Fruit fly (Drosophila melanogaster) whole organism, embryonic: ENCODE data around the gene WDR79.
A peak's percentile ranks its signal among the peaks of the same experiment; 100 is the strongest.

Source experiments
- ATbp ChIP-seq: fragments of 200-800 bp; sonication (Bioruptor generic); optimal IDR thresholded peaks from 2 replicates; lab custom pipeline; 2017; ENCODE audit warnings: missing biosample characterization, mild to moderate bottlenecking, missing genetic modification characterization, missing genetic modification reagents
- Atf-2 ChIP-seq: fragments of 200-800 bp; sonication (Bioruptor generic); optimal IDR thresholded peaks from 2 replicates; lab custom pipeline; 2016; ENCODE audit warnings: missing biosample characterization, missing genetic modification characterization
- B-H1 ChIP-seq: fragments of 200-800 bp; sonication (Bioruptor generic); IDR thresholded peaks from 3 replicates; pipeline ENCODE4 v1.3.6; 2022; ENCODE audit warnings: missing biosample characterization, missing genetic modification characterization
- CG10321 ChIP-seq: fragments of 200-800 bp; sonication (Bioruptor generic); IDR thresholded peaks from 2 replicates; pipeline ENCODE4 v1.3.6; 2022; ENCODE audit warnings: missing biosample characterization, missing genetic modification characterization
- CG10543 ChIP-seq: fragments of 200-800 bp; sonication (Bioruptor generic); optimal IDR thresholded peaks from 3 replicates; lab custom pipeline; 2017; ENCODE audit warnings: missing biosample characterization, mild to moderate bottlenecking, missing genetic modification characterization, moderate library complexity
- CG15479 ChIP-seq: fragments of 200-800 bp; sonication (Bioruptor generic); optimal IDR thresholded peaks from 3 replicates; lab custom pipeline; 2019; ENCODE audit warnings: missing biosample characterization, mild to moderate bottlenecking, missing genetic modification characterization, moderate library complexity
- CG15514 ChIP-seq: fragments of 200-800 bp; sonication (Bioruptor generic); optimal IDR thresholded peaks from 3 replicates; lab custom pipeline; 2017; ENCODE audit warnings: missing biosample characterization, missing genetic modification characterization, mild to moderate bottlenecking, moderate library complexity, missing genetic modification reagents
- CG17359 ChIP-seq: fragments of 200-800 bp; sonication (Bioruptor generic); optimal IDR thresholded peaks from 3 replicates; lab custom pipeline; 2018; ENCODE audit warnings: missing biosample characterization, mild to moderate bottlenecking, missing genetic modification characterization, moderate library complexity
- CG17612 ChIP-seq: fragments of 200-800 bp; sonication (Bioruptor generic); IDR thresholded peaks from 2 replicates; pipeline ENCODE4 v1.3.6; 2022; ENCODE audit warnings: missing biosample characterization, missing genetic modification characterization
- CG17829 ChIP-seq: fragments of 200-800 bp; optimal IDR thresholded peaks from 2 replicates; lab custom pipeline; 2019; ENCODE audit warnings: missing biosample characterization, mild to moderate bottlenecking, missing genetic modification characterization, moderate library complexity
- CG2120 ChIP-seq: fragments of 200-800 bp; sonication (Bioruptor generic); optimal IDR thresholded peaks from 3 replicates; lab custom pipeline; 2016; ENCODE audit warnings: missing biosample characterization, missing genetic modification characterization
- CG2889 ChIP-seq: fragments of 200-800 bp; sonication (Bioruptor generic); IDR thresholded peaks from 3 replicates; pipeline ENCODE4 v1.3.6; 2022; ENCODE audit warnings: missing biosample characterization, missing genetic modification characterization
- CG30020 ChIP-seq: fragments of 200-800 bp; optimal IDR thresholded peaks from 2 replicates; lab custom pipeline; 2019; ENCODE audit warnings: missing biosample characterization, mild to moderate bottlenecking, missing genetic modification characterization, moderate library complexity
- CG3065 ChIP-seq: fragments of 200-800 bp; sonication (Bioruptor generic); optimal IDR thresholded peaks from 2 replicates; lab custom pipeline; 2016; ENCODE audit warnings: missing biosample characterization, missing genetic modification characterization
- CG33557 ChIP-seq: fragments of 200-800 bp; sonication (Bioruptor generic); optimal IDR thresholded peaks from 2 replicates; lab custom pipeline; 2019; ENCODE audit warnings: missing biosample characterization, mild to moderate bottlenecking, missing genetic modification characterization, moderate library complexity
- CG34376 ChIP-seq: fragments of 200-800 bp; sonication (Bioruptor generic); optimal IDR thresholded peaks from 2 replicates; lab custom pipeline; 2018; ENCODE audit warnings: missing biosample characterization, mild to moderate bottlenecking, missing genetic modification characterization
- CG34422 ChIP-seq: fragments of 200-800 bp; sonication (Bioruptor generic); IDR thresholded peaks from 3 replicates; pipeline ENCODE4 v1.3.6; 2022; ENCODE audit warnings: missing biosample characterization, missing genetic modification characterization
- CG5180 ChIP-seq: fragments of 200-800 bp; sonication (Bioruptor generic); optimal IDR thresholded peaks from 3 replicates; lab custom pipeline; 2017; ENCODE audit warnings: missing biosample characterization, missing genetic modification characterization, mild to moderate bottlenecking, moderate library complexity, missing genetic modification reagents
- CG6765 ChIP-seq: fragments of 200-800 bp; sonication (Bioruptor generic); optimal IDR thresholded peaks from 3 replicates; lab custom pipeline; 2017; ENCODE audit warnings: missing biosample characterization, mild to moderate bottlenecking, missing genetic modification characterization
- CG7271 ChIP-seq: fragments of 200-800 bp; sonication (Bioruptor generic); optimal IDR thresholded peaks from 2 replicates; lab custom pipeline; 2018; ENCODE audit warnings: missing biosample characterization, mild to moderate bottlenecking, missing genetic modification characterization, moderate library complexity
- CG8765 ChIP-seq: fragments of 200-800 bp; sonication (Bioruptor generic); IDR thresholded peaks from 2 replicates; pipeline ENCODE4 v1.3.6; 2022; ENCODE audit warnings: missing biosample characterization, missing genetic modification characterization
- CG9817 ChIP-seq: fragments of 200-800 bp; sonication (Bioruptor generic); optimal IDR thresholded peaks from 2 replicates; lab custom pipeline; 2018; ENCODE audit warnings: missing biosample characterization, mild to moderate bottlenecking, missing genetic modification characterization, moderate library complexity
- CG9932 ChIP-seq: fragments of 200-800 bp; sonication (Bioruptor generic); IDR thresholded peaks from 2 replicates; pipeline ENCODE4 v1.3.6; 2022; ENCODE audit warnings: missing biosample characterization, missing genetic modification characterization
- CHES-1-like ChIP-seq: fragments of 200-800 bp; sonication (Bioruptor generic); optimal IDR thresholded peaks from 2 replicates; lab custom pipeline; 2016; ENCODE audit warnings: missing biosample characterization, missing genetic modification characterization
- CoRest ChIP-seq: fragments of 200-800 bp; sonication (Bioruptor generic); optimal IDR thresholded peaks from 3 replicates; lab custom pipeline; 2018; ENCODE audit warnings: missing biosample characterization, mild to moderate bottlenecking, missing genetic modification characterization, moderate library complexity
- Deaf1 ChIP-seq: fragments of 200-800 bp; optimal IDR thresholded peaks from 3 replicates; lab custom pipeline; 2019; ENCODE audit warnings: missing biosample characterization, mild to moderate bottlenecking, missing genetic modification characterization, moderate library complexity
- E2f1 ChIP-seq: fragments of 200-800 bp; sonication (Bioruptor generic); IDR thresholded peaks from 2 replicates; pipeline ENCODE4 v1.3.6; 2022; ENCODE audit warnings: missing biosample characterization, missing genetic modification characterization
- Fer2 ChIP-seq: fragments of 200-800 bp; sonication (Bioruptor generic); optimal IDR thresholded peaks from 2 replicates; lab custom pipeline; 2018; ENCODE audit warnings: missing biosample characterization, mild to moderate bottlenecking, missing genetic modification characterization, moderate library complexity
- Med ChIP-seq: fragments of 200-800 bp; sonication (Bioruptor generic); peaks from one replicate; lab custom pipeline; 2016; ENCODE audit warnings: missing biosample characterization, missing genetic modification characterization, mild to moderate bottlenecking, inconsistent platforms, moderate library complexity
- Myb ChIP-seq: fragments of 200-800 bp; sonication (Bioruptor generic); optimal IDR thresholded peaks from 2 replicates; lab custom pipeline; 2016; ENCODE audit warnings: missing biosample characterization, missing genetic modification characterization
- Pdp1 ChIP-seq, 2 experiments: fragments of 200-800 bp; sonication (Bioruptor generic); optimal IDR thresholded peaks; 3 replicates each; lab custom pipeline; 2016; ENCODE audit warnings: missing biosample characterization in 2 of 2, missing genetic modification characterization in 2 of 2, mild to moderate bottlenecking in 1 of 2, moderate library complexity in 1 of 2
- Rfx ChIP-seq: fragments of 200-800 bp; sonication (Bioruptor generic); IDR thresholded peaks from 2 replicates; pipeline ENCODE4 v1.3.6; 2022; ENCODE audit warnings: missing biosample characterization, missing genetic modification characterization
- Ssrp ChIP-seq: fragments of 200-800 bp; sonication (Bioruptor generic); optimal IDR thresholded peaks from 2 replicates; lab custom pipeline; 2018; ENCODE audit warnings: missing biosample characterization, mild to moderate bottlenecking, missing genetic modification characterization, moderate library complexity
- Xbp1 ChIP-seq: fragments of 200-800 bp; sonication (Bioruptor generic); optimal IDR thresholded peaks from 3 replicates; lab custom pipeline; 2016; ENCODE audit warnings: missing biosample characterization, mild to moderate bottlenecking, missing genetic modification characterization
- abd-A ChIP-seq: fragments of 200-800 bp; sonication (Bioruptor generic); optimal IDR thresholded peaks from 3 replicates; lab custom pipeline; 2019; ENCODE audit warnings: missing biosample characterization, mild to moderate bottlenecking, missing genetic modification characterization, moderate library complexity
- al ChIP-seq: fragments of 200-800 bp; sonication (Bioruptor generic); IDR thresholded peaks from 2 replicates; pipeline ENCODE4 v1.3.6; 2022; ENCODE audit warnings: missing biosample characterization, missing genetic modification characterization
- cato ChIP-seq: fragments of 200-800 bp; sonication (Bioruptor generic); optimal IDR thresholded peaks from 2 replicates; lab custom pipeline; 2016; ENCODE audit warnings: missing biosample characterization, missing genetic modification characterization, borderline replicate concordance
- croc ChIP-seq: fragments of 200-800 bp; sonication (Bioruptor generic); conservative IDR thresholded peaks from 3 replicates; pipeline ENCODE4 v1.3.6; 2022; ENCODE audit warnings: missing biosample characterization, missing genetic modification characterization
- danr ChIP-seq: fragments of 200-800 bp; sonication (Bioruptor generic); IDR thresholded peaks from 2 replicates; pipeline ENCODE4 v1.3.6; 2022; ENCODE audit warnings: missing biosample characterization, missing genetic modification characterization
- emc ChIP-seq: fragments of 200-800 bp; sonication (Bioruptor generic); optimal IDR thresholded peaks from 2 replicates; lab custom pipeline; 2016; ENCODE audit warnings: missing biosample characterization, missing genetic modification characterization
- fd3F ChIP-seq: fragments of 200-800 bp; sonication (Bioruptor generic); optimal IDR thresholded peaks from 2 replicates; lab custom pipeline; 2018; ENCODE audit warnings: missing biosample characterization, mild to moderate bottlenecking, missing genetic modification characterization, moderate library complexity
- gsb-n ChIP-seq: fragments of 200-800 bp; sonication (Bioruptor generic); optimal IDR thresholded peaks from 3 replicates; lab custom pipeline; 2018; ENCODE audit warnings: missing biosample characterization, mild to moderate bottlenecking, missing genetic modification characterization
- ham ChIP-seq: fragments of 200-800 bp; sonication (Bioruptor generic); IDR thresholded peaks from 2 replicates; pipeline ENCODE4 v1.3.6; 2022; ENCODE audit warnings: missing biosample characterization, missing genetic modification characterization
- jumu ChIP-seq: fragments of 200-800 bp; sonication (Bioruptor generic); optimal IDR thresholded peaks from 3 replicates; lab custom pipeline; 2016; ENCODE audit warnings: missing biosample characterization, missing genetic modification characterization
- lov ChIP-seq, 2 experiments: fragments of 200-800 bp in 1 of 2; fragments of >200 bp in 1 of 2; sonication (Bioruptor generic) in 1 of 2; IDR thresholded peaks in 1 of 2; optimal IDR thresholded peaks in 1 of 2; 2 replicates in 1 of 2; 3 replicates in 1 of 2; pipeline versions ENCODE4 v1.3.6 to Lab custom; 2017 to 2022; ENCODE audit warnings: missing biosample characterization in 1 of 2, missing genetic modification characterization in 1 of 2
- toy ChIP-seq: fragments of 200-800 bp; sonication (Bioruptor generic); IDR thresholded peaks from 2 replicates; pipeline ENCODE4 v1.3.6; 2022; ENCODE audit warnings: missing biosample characterization, missing genetic modification characterization
- tup ChIP-seq: fragments of 200-800 bp; sonication (Bioruptor generic); optimal IDR thresholded peaks from 2 replicates; lab custom pipeline; 2016; ENCODE audit warnings: missing biosample characterization, mild to moderate bottlenecking, missing genetic modification characterization, moderate library complexity
- unc-4 ChIP-seq: fragments of 200-800 bp; sonication (Bioruptor generic); IDR thresholded peaks from 2 replicates; pipeline ENCODE4 v1.3.6; 2022; ENCODE audit warnings: missing biosample characterization, missing genetic modification characterization; ENCODE audit not compliant: partially characterized antibody
- vvl ChIP-seq: fragments of 200-800 bp; sonication (Bioruptor generic); IDR thresholded peaks from 2 replicates; pipeline ENCODE4 v1.3.6; 2022; ENCODE audit warnings: missing biosample characterization, missing genetic modification characterization
- wor ChIP-seq: fragments of 200-800 bp; sonication (Bioruptor generic); IDR thresholded peaks from 2 replicates; pipeline ENCODE4 v1.3.6; 2022; ENCODE audit warnings: missing biosample characterization, missing genetic modification characterization
- z ChIP-seq: fragments of 200-800 bp; sonication (Bioruptor generic); IDR thresholded peaks from 3 replicates; pipeline ENCODE4 v1.3.6; 2022; ENCODE audit warnings: missing biosample characterization, missing genetic modification characterization

Gene WDR79

DNA sequence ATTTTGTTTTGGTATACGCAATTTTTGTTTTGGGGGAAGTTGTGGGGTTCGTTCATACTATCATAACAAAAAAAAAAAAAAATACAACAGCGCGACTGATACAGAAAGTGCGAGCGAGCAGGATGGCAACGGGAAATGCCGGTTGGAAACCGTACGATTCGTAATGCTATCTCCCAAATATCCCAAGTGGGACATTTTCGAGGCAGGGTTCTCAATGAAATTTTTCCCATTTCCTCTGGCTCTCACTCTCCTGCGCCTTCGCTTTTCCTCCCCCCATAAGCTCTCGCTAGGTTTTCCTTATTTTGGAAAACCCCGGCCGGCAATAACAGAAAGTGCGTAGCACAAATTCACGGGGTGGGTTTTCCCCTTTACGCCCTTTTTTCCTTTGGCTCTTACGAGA is 35.3 kb downstream of the WDR79 start (continued):
- TF ChIP-seq CG2889 (GFP tag; lab: Robert Waterston, UW) (no peak), Fer2 (tag; lab: Kevin White, UChicago) (no peak), Myb (GFP tag; lab: Kevin White, UChicago) (no peak), vvl (0 out of 2 replicates have a peak, but pooled peaks have one; percentile 14), Pdp1 (GFP tag; optimal IDR thresholded peaks at IDR 0.05; lab: Kevin White, UChicago) (no peak), CG15514 (GFP tag; lab: Kevin White, UChicago) (no peak), CG7271 (tag; lab: Kevin White, UChicago) (peak; percentile 11), CG8765 (no peak), croc (GFP tag; lab: Robert Waterston, UW) (no peak), CG9932 (no peak), tup (GFP tag; lab: Kevin White, UChicago) (no peak), CG2120 (no peak), toy (GFP tag; lab: Robert Waterston, UW) (no peak), E2f1 (no peak), ham (GFP tag; lab: Robert Waterston, UW) (no peak), CG17359 (tag; lab: Kevin White, UChicago) (peak; percentile 34), lov (optimal IDR thresholded peaks at IDR 0.05; lab: Kevin White, UChicago) (no peak), lov (GFP tag; IDR thresholded peaks at IDR 0.05; lab: Robert Waterston, UW) (no peak), CG30020 (tag; lab: Kevin White, UChicago) (no peak), CoRest (tag; lab: Kevin White, UChicago) (no peak), CG34376 (GFP tag; lab: Kevin White, UChicago) (peak; percentile 34), cato (no peak), Rfx (GFP tag; lab: Robert Waterston, UW) (no peak), CG33557 (GFP tag; lab: Kevin White, UChicago) (peak; percentile 12), B-H1 (GFP tag; lab: Robert Waterston, UW) (no peak; the same call in 2 of the 3 replicates), CG6765 (GFP tag; lab: Kevin White, UChicago) (no peak), Ssrp (tag; lab: Kevin White, UChicago) (no peak), abd-A (peak; percentile 62), CG10321 (no peak), CG17612 (GFP tag; lab: Robert Waterston, UW) (no peak), danr (GFP tag; lab: Robert Waterston, UW) (no peak), ATbp (GFP tag; lab: Kevin White, UChicago) (no peak), fd3F (GFP tag; lab: Kevin White, UChicago) (no peak), Atf-2 (GFP tag; lab: Kevin White, UChicago) (no peak), unc-4 (GFP tag; lab: Robert Waterston, UW) (no peak), Deaf1 (tag; lab: Kevin White, UChicago) (peak; percentile 9), CG3065 (no peak), CG5180 (GFP tag; lab: Kevin White, UChicago) (peak; percentile 58), CG15479 (GFP tag; lab: Kevin White, UChicago) (no peak), jumu (GFP tag; lab: Kevin White, UChicago) (no peak), wor (GFP tag; lab: Robert Waterston, UW) (no peak), Xbp1 (no peak), z (GFP tag; lab: Robert Waterston, UW) (peak; percentile 73; the same call in 2 of the 3 replicates), CG9817 (no peak), CHES-1-like (no peak), al (GFP tag; lab: Robert Waterston, UW) (no peak), Med (GFP tag; lab: Kevin White, UChicago) (no peak), emc (no peak), CG10543 (GFP tag; lab: Kevin White, UChicago) (peak; percentile 12), CG34422 (GFP tag; lab: Robert Waterston, UW) (0 out of 3 replicates have a peak, but pooled peaks have one; percentile 50), gsb-n (tag; lab: Kevin White, UChicago) (peak; percentile 11), CG17829 (tag; lab: Kevin White, UChicago) (no peak)
